Fruit fly (Drosophila melanogaster) whole organism: ENCODE data around the gene CG15544.

ENCODE experiments used
- CG8478 ChIP-seq: fragments of >200 bp; optimal IDR thresholded peaks from 2 replicates; lab custom pipeline; 2018; ENCODE audit warnings: inconsistent platforms
- Dll ChIP-seq: fragments of >200 bp; optimal IDR thresholded peaks from 2 replicates; lab custom pipeline; 2017
- EcR ChIP-seq, 2 experiments: fragments of >200 bp; optimal IDR thresholded peaks; 2 replicates each; lab custom pipeline; 2017; ENCODE audit warnings: missing biosample characterization in 2 of 2, missing genetic modification characterization in 2 of 2, missing genetic modification reagents in 2 of 2
- pan ChIP-seq: fragments of >200 bp; optimal IDR thresholded peaks from 2 replicates; lab custom pipeline; 2017
- psq ChIP-seq: fragments of >200 bp; optimal IDR thresholded peaks from 2 replicates; lab custom pipeline; 2017
- usp ChIP-seq: fragments of >200 bp; optimal IDR thresholded peaks from 2 replicates; lab custom pipeline; 2017; ENCODE audit warnings: missing biosample characterization, missing genetic modification characterization, mixed read lengths

Gene CG15544

DNA sequence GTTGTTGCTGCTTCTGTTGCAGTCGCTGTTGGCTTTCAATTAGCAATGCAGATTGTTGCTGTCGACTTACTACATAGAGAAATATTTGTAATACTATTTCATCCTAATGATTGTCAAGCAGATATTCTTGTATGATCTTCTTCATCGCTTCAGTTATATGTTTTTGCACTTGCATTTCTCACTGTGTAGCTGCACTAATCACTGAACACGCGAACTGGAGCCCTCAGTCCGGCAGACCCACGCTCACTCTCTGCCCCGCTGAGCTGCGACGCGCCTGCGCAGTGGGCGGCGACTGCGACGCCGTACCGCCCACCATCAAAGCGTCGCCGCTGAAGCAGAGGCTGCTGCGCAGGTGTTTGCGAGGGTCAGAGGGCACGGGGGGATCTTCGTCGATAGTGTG, 47.1 kb downstream of the CG15544 start:
- TF ChIP-seq EcR (GFP tag; optimal IDR thresholded peaks at IDR 0.05; lab: Kevin White, UChicago) (no peak), pan (lab: Kevin White, UChicago) (no peak), CG8478 (no peak), usp (no peak), Dll (no peak), psq (no peak)

DNA sequence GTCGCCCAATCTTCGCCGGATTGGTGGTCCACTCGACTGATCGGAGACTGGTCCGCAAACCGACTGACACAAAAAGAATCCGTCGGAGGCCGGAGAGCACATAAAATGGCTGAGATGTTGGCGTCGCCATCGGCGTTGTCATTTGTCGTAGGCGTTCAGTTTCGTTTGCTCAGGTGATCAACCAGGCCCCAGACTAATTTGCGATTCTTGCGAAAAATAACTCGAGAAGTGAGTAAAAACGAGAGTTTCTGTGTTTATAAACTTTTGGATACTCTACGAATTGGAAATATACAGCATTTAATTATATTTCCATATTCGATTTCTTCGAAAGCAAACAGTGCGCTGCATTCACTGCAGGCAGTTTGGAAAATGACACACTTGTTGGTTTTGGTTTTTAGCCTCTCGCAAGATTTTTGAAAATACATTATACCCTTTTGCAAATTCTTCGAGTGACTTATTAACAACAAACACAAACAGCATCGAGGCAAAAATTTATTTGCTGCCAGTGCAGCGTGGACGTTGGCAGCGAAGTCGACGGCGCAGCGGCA, 48.6 kb downstream of the CG15544 start, which contains the start of gene CG15546:
Gene CG15546 (minus strand): TSS at position 51 of the 548 bp plus-strand sequence.
- TF ChIP-seq pan (lab: Kevin White, UChicago) (no peak), CG8478 (no peak), EcR (GFP tag; optimal IDR thresholded peaks at IDR 0.05; lab: Kevin White, UChicago) (no peak), Dll (no peak), psq (no peak), usp (no peak)

- TF ChIP-seq CG8478, result no peak
- no peak for TF ChIP-seq psq
- no peak for TF ChIP-seq EcR (GFP tag; optimal IDR thresholded peaks at IDR 0.05; lab: Kevin White, UChicago)
- no peak for TF ChIP-seq Dll
These were observed 50.5 kb downstream of the CG15544 start for dm6 chr3R:30878105-30878504.

dm6 chr3R:30880024-30880423, 52.4 kb downstream of the CG15544 start:
- TF ChIP-seq psq (no peak), CG8478 (no peak), EcR (GFP tag; optimal IDR thresholded peaks at IDR 0.05; lab: Kevin White, UChicago) (no peak)

DNA sequence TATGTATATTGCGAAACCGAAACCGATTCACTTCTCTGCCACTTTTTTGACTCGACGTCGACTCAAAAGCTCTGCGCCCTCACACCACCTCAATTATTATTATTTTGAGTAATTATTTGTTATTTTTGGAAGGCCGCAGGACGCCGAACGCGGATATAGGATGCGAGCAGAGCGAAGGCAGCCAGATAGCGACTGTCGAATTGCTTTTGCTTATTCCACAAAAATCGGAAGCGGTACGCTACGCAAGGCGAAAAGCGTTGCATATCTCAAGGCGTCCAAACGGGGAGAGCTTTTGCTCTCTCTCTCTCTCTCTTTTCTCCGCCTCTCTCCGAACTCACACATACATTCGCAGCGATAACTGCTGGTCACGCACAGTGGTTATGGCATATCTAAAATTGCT, 53.3 kb downstream of the CG15544 start, which contains the start of gene CG12071:
Gene CG12071 (minus strand): TSS at position 134 of the 400 bp plus-strand sequence.
- TF ChIP-seq usp (no peak), Dll (no peak), CG8478 (no peak)

DNA sequence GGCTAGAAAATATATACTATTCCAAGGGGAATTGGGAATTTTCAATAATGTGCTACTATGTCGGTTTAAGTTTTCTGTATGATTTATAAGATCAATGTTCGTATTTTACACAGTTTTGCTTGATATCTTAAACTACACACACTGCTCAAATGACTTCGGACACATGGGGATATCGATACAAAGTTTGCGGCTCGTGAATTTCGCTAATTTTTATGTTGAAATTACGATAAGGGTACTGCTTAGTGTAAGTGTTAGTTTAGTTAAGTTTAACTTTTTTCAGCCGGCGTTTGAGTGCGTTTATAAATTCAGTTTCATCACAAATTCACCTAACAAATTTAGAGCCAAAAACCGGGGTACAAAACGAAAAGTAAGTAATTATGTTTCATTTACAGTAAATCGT, 55.8 kb downstream of the CG15544 start, which contains the start of gene CG15547:
Gene CG15547 (minus strand): TSS at position 101 of the 400 bp plus-strand sequence.
- TF ChIP-seq CG8478 (no peak), EcR (GFP tag; optimal IDR thresholded peaks at IDR 0.05; lab: Kevin White, UChicago) (no peak), pan (lab: Kevin White, UChicago) (no peak), psq (no peak), usp (no peak), Dll (no peak)

DNA sequence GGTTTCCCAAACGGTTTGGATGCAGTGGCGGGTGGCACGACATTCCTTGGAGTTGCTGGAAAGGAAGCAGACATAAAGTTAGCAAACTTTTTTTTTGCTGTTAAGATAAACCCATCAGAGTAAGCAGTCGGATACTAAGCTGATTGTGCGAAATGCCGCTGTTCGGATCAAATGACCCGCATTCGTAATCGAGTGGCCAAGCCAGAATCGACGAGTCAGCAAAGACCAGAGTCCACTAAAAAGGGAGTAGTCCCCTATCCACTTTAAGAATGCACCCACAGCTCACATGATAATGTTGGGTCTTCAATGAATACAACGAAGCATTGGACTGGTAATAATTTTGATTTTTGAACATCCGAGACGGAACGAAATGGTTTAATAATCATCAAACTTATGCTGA, 59.2 kb downstream of the CG15544 start:
- TF ChIP-seq psq, result no peak

DNA sequence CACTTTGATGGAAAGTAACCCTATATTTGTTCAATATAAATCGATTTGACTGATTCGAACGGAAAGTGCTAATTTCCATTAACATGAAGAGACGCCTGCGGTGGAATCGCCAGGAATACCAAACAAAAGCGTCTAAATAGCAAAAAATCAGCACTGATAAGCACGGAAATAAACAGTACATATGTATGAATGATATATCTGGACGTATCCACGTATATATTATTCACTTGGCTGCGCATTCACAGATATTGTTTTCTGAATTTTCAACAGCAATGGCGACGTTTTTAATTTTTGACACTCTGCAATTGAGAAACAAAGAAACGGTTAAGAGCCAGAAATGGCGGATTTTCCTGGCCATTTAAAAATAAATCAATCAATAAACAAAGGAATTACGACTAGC, 59.7 kb downstream of the CG15544 start:
- TF ChIP-seq psq (no peak), CG8478 (no peak), pan (lab: Kevin White, UChicago) (no peak), usp (no peak)

dm6 chr3R:30887711-30888549, 60.3 kb downstream of the CG15544 start:
- TF ChIP-seq pan (lab: Kevin White, UChicago) (no peak), usp (no peak), Dll (no peak), psq (peak; percentile 25), EcR (GFP tag; optimal IDR thresholded peaks at IDR 0.05; lab: Kevin White, UChicago) (no peak)

DNA sequence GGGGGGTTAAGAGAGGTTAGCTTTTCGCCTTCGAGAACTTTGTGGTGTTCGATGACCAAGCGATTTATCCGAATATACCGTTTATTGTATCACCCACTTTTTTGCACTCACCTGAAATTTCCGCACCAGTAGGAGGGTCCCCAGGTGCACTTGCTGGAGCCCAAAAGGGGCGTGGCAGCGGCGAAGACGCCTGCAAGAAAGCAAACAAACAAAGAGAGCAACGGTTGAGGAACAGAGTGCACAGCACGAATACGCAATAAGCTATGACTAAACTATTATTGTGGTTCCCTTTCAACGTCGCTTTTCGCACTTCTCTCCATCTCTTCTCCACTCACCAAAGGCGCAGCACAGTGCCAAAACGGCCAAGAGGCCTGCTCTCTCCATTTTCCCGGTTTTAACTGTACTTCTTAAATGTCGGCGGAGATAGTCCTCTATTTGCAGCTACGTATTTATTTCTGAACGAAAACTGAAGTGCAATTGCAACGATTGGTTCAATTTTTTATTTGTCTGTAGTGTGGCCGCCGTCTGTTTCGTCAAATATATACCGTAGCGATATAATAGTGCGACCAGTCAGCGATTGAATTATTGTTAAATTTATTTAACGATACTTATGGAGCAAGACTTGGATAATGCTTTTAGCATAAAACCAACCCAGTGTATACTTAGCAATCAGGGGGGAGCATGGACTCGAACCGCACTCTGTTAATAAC, 61.1 kb downstream of the CG15544 start, which contains the start of gene Sap-r:
Gene Sap-r (minus strand): TSS at position 513 of the 710 bp plus-strand sequence.
- TF ChIP-seq EcR (GFP tag; optimal IDR thresholded peaks at IDR 0.05; lab: Kevin White, UChicago) (no peak), Dll (no peak), CG8478 (no peak), pan (lab: Kevin White, UChicago) (no peak), psq (no peak), usp (no peak)

DNA sequence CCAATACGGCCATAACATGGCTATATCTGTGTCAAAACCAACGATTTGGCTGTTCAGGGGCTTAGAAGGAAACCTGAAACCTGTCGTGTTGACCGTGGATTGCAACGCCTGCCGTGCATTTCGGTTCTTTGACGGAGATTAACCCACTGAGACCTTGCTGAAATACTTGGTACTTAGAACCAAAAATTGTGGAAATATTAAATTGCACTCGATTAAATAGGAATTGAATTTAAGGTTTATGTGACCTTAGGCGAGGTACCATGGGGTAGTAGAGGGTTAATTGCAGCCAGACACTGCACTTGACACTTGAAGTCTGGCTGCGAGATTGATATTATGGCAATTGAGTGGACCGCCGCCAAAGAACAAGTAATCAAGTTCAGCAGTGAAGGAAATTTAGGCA, 62.4 kb downstream of the CG15544 start:
- no peak for TF ChIP-seq CG8478
- no peak for TF ChIP-seq usp
- no peak for TF ChIP-seq pan (lab: Kevin White, UChicago)
- no peak for TF ChIP-seq Dll
- no peak for TF ChIP-seq EcR (GFP tag; optimal IDR thresholded peaks at IDR 0.05; lab: Kevin White, UChicago)
- TF ChIP-seq psq, result no peak
